Worm (Caenorhabditis elegans) whole organism, L4 larva: ENCODE results near the gene F54E7.9.
A peak's percentile ranks its signal among the peaks of the same experiment; 100 is the strongest.

Source experiments
- lin-39 ChIP-seq: fragments of 150-350 bp; optimal IDR thresholded peaks from 2 replicates; lab custom pipeline; 2014; ENCODE audit warnings: missing biosample characterization, missing genetic modification reagents, missing genetic modification characterization
- nhr-11 ChIP-seq: fragments of 150-350 bp; optimal IDR thresholded peaks from 2 replicates; lab custom pipeline; 2014; ENCODE audit warnings: missing biosample characterization, missing genetic modification characterization
- pqm-1 ChIP-seq: sonication (generic microtip); optimal IDR thresholded peaks from 2 replicates; lab custom pipeline; 2017; ENCODE audit warnings: missing biosample characterization, missing genetic modification characterization
- saeg-2 ChIP-seq: fragments of 200-800 bp; sonication (Bioruptor generic); IDR thresholded peaks from 2 replicates; pipeline ENCODE4 v1.3.6; 2022; ENCODE audit warnings: missing genetic modification reagents, missing genetic modification characterization, missing compliant biosample characterization

DNA sequence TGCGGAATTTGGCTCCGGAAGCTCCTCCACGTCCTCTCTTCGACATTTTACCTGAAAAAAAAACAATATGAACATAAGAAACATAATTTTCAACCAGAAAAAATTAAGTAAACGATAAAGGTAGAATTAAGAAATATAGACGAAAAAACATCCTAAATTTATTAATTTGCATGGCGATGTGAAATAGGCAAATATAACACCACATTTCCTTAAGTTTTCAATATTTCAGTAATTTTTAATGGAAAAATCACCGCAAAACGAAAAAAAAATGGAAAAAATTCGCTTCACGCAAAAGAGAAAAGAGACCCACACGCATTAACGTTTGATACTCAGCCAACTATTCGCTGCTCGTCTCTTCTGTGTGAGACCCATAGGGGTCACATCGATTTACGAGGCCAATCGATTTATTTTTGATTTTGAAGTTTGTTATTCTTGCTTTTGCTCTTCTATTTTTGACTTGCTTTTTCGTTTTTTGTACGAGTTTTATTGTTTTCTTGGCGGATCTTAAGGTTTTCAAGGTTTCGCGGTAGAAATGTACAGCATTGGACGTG, 28.5 kb upstream of the F54E7.9 start, which contains the start of gene rpl-23:
- TF ChIP-seq nhr-11 (peak; percentile 96), saeg-2 (0 out of 2 replicates have a peak, but pooled peaks have one; percentile 14), lin-39 (tag; lab: Kevin White, UChicago) (no peak), pqm-1 (tag; lab: Kevin White, UChicago) (peak; percentile 7)
